Worm (Caenorhabditis elegans) whole organism, L3 larva: ENCODE data around the gene hsp-12.6.

Experiments used
- ama-1 ChIP-seq: fragments of 150-350 bp; optimal IDR thresholded peaks from 2 replicates; lab custom pipeline; 2018
- ceh-82 ChIP-seq: fragments of 150-350 bp; optimal IDR thresholded peaks from 2 replicates; lab custom pipeline; 2014; ENCODE audit warnings: missing biosample characterization, missing genetic modification characterization
- daf-12 ChIP-seq: fragments of 150-350 bp; optimal IDR thresholded peaks from 2 replicates; lab custom pipeline; 2014; ENCODE audit warnings: missing biosample characterization, missing genetic modification reagents, missing genetic modification characterization
- elt-1 ChIP-seq: fragments of 150-350 bp; optimal IDR thresholded peaks from 2 replicates; lab custom pipeline; 2014; ENCODE audit warnings: missing biosample characterization, missing genetic modification characterization
- elt-2 ChIP-seq: sonication (generic microtip); optimal IDR thresholded peaks from 2 replicates; lab custom pipeline; 2016; ENCODE audit warnings: missing genetic modification reagents, mild to moderate bottlenecking, missing genetic modification characterization, missing compliant biosample characterization
- lin-39 ChIP-seq: fragments of 150-350 bp; optimal IDR thresholded peaks from 2 replicates; lab custom pipeline; 2018; ENCODE audit warnings: missing biosample characterization, missing genetic modification reagents, missing genetic modification characterization
- nhr-237 ChIP-seq: fragments of 150-350 bp; optimal IDR thresholded peaks from 2 replicates; lab custom pipeline; 2014; ENCODE audit warnings: missing biosample characterization, missing genetic modification characterization
- skn-1 ChIP-seq: fragments of 150-350 bp; optimal IDR thresholded peaks from 2 replicates; lab custom pipeline; 2014; ENCODE audit warnings: missing biosample characterization, missing genetic modification characterization
- snpc-4 ChIP-seq: fragments of 150-350 bp; optimal IDR thresholded peaks from 2 replicates; lab custom pipeline; 2014; ENCODE audit warnings: missing biosample characterization, missing genetic modification characterization
- unc-62 ChIP-seq: fragments of 150-350 bp; sonication (generic microtip); optimal IDR thresholded peaks from 4 replicates; lab custom pipeline; 2014; ENCODE audit warnings: missing biosample characterization, missing genetic modification reagents, missing genetic modification characterization
- zag-1 ChIP-seq: fragments of 150-350 bp; optimal IDR thresholded peaks from 2 replicates; lab custom pipeline; 2014; ENCODE audit warnings: missing biosample characterization, missing genetic modification characterization

DNA sequence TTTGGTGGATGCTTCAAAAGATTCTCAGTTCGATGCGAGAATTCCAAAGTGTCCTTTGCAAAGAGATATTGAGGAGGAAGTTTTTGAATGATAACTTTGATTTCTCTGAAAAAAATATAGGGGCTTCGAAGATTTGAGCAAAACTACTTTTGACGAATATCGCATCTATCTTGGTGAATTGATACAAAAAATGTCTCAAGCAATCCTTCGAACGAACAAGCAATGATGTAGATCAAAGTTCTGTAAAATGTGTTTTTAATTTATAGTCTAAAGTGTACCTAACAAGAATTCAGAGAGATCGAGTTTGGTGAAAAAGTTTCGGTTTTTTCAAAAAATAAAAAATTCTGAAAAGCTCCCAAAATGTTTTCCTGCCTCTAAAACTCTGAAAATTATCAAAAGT, 49.8 kb downstream of the hsp-12.6 start, which contains the start of gene F56D5.3:
- TF ChIP-seq lin-39 (tag; lab: Kevin White, UChicago) (no peak), nhr-237 (tag; lab: Kevin White, UChicago) (no peak), elt-1 (tag; lab: Kevin White, UChicago) (no peak), zag-1 (tag; lab: Kevin White, UChicago) (no peak), snpc-4 (tag; lab: Kevin White, UChicago) (no peak), skn-1 (tag; lab: Kevin White, UChicago) (no peak), daf-12 (tag; lab: Kevin White, UChicago) (no peak), ama-1 (lab: Kevin White, UChicago) (no peak), ceh-82 (tag; lab: Kevin White, UChicago) (no peak), elt-2 (no peak), unc-62 (no peak)
